Fruit fly (Drosophila melanogaster) whole organism, prepupa: ENCODE results near the gene Cyp9f2.

ENCODE experiments used
- CG10631 ChIP-seq: fragments of 200-800 bp; sonication (Bioruptor generic); optimal IDR thresholded peaks from 2 replicates; lab custom pipeline; 2016; ENCODE audit warnings: missing biosample characterization, missing genetic modification characterization
- CG10669 ChIP-seq: fragments of 200-800 bp; sonication (Bioruptor generic); optimal IDR thresholded peaks from 3 replicates; lab custom pipeline; 2018; ENCODE audit warnings: missing biosample characterization, mild to moderate bottlenecking, missing genetic modification characterization, moderate library complexity
- CG11902 ChIP-seq: fragments of 200-800 bp; sonication (Bioruptor generic); optimal IDR thresholded peaks from 3 replicates; lab custom pipeline; 2016; ENCODE audit warnings: missing biosample characterization, missing genetic modification characterization
- CG1621 ChIP-seq: fragments of 200-800 bp; sonication (Bioruptor generic); optimal IDR thresholded peaks from 3 replicates; lab custom pipeline; 2018; ENCODE audit warnings: missing biosample characterization, mild to moderate bottlenecking, missing genetic modification characterization
- CG16779 ChIP-seq: fragments of 200-800 bp; sonication (Bioruptor generic); optimal IDR thresholded peaks from 3 replicates; lab custom pipeline; 2017; ENCODE audit warnings: missing biosample characterization, mild to moderate bottlenecking, missing genetic modification characterization
- CG3032 ChIP-seq: fragments of 200-800 bp; optimal IDR thresholded peaks from 2 replicates; lab custom pipeline; 2019; ENCODE audit warnings: missing biosample characterization, mild to moderate bottlenecking, missing genetic modification characterization, moderate library complexity
- CG32006 ChIP-seq: fragments of 200-800 bp; sonication (Bioruptor generic); optimal IDR thresholded peaks from 3 replicates; lab custom pipeline; 2017; ENCODE audit warnings: missing biosample characterization, mild to moderate bottlenecking, missing genetic modification characterization
- CG34406 ChIP-seq: fragments of 200-800 bp; sonication (Bioruptor generic); optimal IDR thresholded peaks from 3 replicates; lab custom pipeline; 2016; ENCODE audit warnings: missing biosample characterization, missing genetic modification characterization
- CG6163 ChIP-seq: fragments of 200-800 bp; sonication (Bioruptor generic); IDR thresholded peaks from 3 replicates; pipeline ENCODE4 v1.3.6; 2022; ENCODE audit warnings: missing biosample characterization, missing genetic modification characterization
- CG6808 ChIP-seq: fragments of 200-800 bp; sonication (Bioruptor generic); optimal IDR thresholded peaks from 3 replicates; lab custom pipeline; 2017; ENCODE audit warnings: missing biosample characterization, missing genetic modification characterization, mild to moderate bottlenecking, moderate library complexity, missing genetic modification reagents
- CG8119 ChIP-seq: fragments of 200-800 bp; sonication (Bioruptor generic); IDR thresholded peaks from 3 replicates; pipeline ENCODE4 v1.3.6; 2022; ENCODE audit warnings: missing biosample characterization, missing genetic modification characterization
- CG8319 ChIP-seq: fragments of 200-800 bp; sonication (Bioruptor generic); optimal IDR thresholded peaks from 3 replicates; lab custom pipeline; 2016; ENCODE audit warnings: missing biosample characterization, missing genetic modification characterization
- Eip75B ChIP-seq: fragments of 200-800 bp; sonication (Bioruptor generic); optimal IDR thresholded peaks from 3 replicates; lab custom pipeline; 2016; ENCODE audit warnings: missing biosample characterization, missing genetic modification characterization
- Eip78C ChIP-seq: fragments of 200-800 bp; sonication (Bioruptor generic); peaks from one replicate; lab custom pipeline; 2016; ENCODE audit warnings: missing biosample characterization, missing genetic modification characterization
- Eip93F ChIP-seq: fragments of 200-800 bp; sonication (Bioruptor generic); optimal IDR thresholded peaks from 2 replicates; lab custom pipeline; 2016; ENCODE audit warnings: missing biosample characterization, mild to moderate bottlenecking, missing genetic modification characterization
- Ets21C ChIP-seq: fragments of 200-800 bp; sonication (Bioruptor generic); optimal IDR thresholded peaks from 3 replicates; lab custom pipeline; 2016; ENCODE audit warnings: missing biosample characterization, missing genetic modification characterization
- Hr39 ChIP-seq: fragments of 200-800 bp; sonication (Bioruptor generic); optimal IDR thresholded peaks from 2 replicates; lab custom pipeline; 2016; ENCODE audit warnings: missing biosample characterization, missing genetic modification characterization
- Hr4 ChIP-seq: fragments of 200-800 bp; sonication (Bioruptor generic); optimal IDR thresholded peaks from 3 replicates; lab custom pipeline; 2016; ENCODE audit warnings: missing biosample characterization, missing genetic modification characterization
- Sox15 ChIP-seq: fragments of 200-800 bp; sonication (Bioruptor generic); optimal IDR thresholded peaks from 3 replicates; lab custom pipeline; 2016; ENCODE audit warnings: missing biosample characterization, missing genetic modification characterization
- achi ChIP-seq: fragments of 200-800 bp; sonication (Bioruptor generic); optimal IDR thresholded peaks from 3 replicates; lab custom pipeline; 2016; ENCODE audit warnings: missing biosample characterization, missing genetic modification characterization
- acj6 ChIP-seq: fragments of 200-800 bp; sonication (Bioruptor generic); optimal IDR thresholded peaks from 3 replicates; lab custom pipeline; 2016; ENCODE audit warnings: missing biosample characterization, missing genetic modification characterization
- cyc ChIP-seq: fragments of 200-800 bp; sonication (Bioruptor generic); optimal IDR thresholded peaks from 3 replicates; lab custom pipeline; 2016; ENCODE audit warnings: missing biosample characterization, missing genetic modification characterization
- dsx ChIP-seq: fragments of 200-800 bp; optimal IDR thresholded peaks from 3 replicates; lab custom pipeline; 2019; ENCODE audit warnings: missing biosample characterization, mild to moderate bottlenecking, missing genetic modification characterization, moderate library complexity; ENCODE audit not compliant: poor library complexity, severe bottlenecking
- eg ChIP-seq: fragments of 200-800 bp; sonication (Bioruptor generic); IDR thresholded peaks from 3 replicates; pipeline ENCODE4 v1.3.6; 2022; ENCODE audit warnings: missing biosample characterization, missing genetic modification characterization
- esn ChIP-seq: fragments of 200-800 bp; sonication (Bioruptor generic); optimal IDR thresholded peaks from 2 replicates; lab custom pipeline; 2016; ENCODE audit warnings: missing biosample characterization, mild to moderate bottlenecking, missing genetic modification characterization, moderate library complexity
- fd85E ChIP-seq: fragments of 200-800 bp; sonication (Bioruptor generic); optimal IDR thresholded peaks from 3 replicates; lab custom pipeline; 2016; ENCODE audit warnings: missing biosample characterization, missing genetic modification characterization
- fkh ChIP-seq: fragments of 200-800 bp; sonication (Bioruptor generic); optimal IDR thresholded peaks from 3 replicates; lab custom pipeline; 2017; ENCODE audit warnings: missing biosample characterization, mild to moderate bottlenecking, missing genetic modification characterization, moderate library complexity
- spab ChIP-seq: fragments of 200-800 bp; sonication (Bioruptor generic); optimal IDR thresholded peaks from 2 replicates; lab custom pipeline; 2017; ENCODE audit warnings: missing biosample characterization, mild to moderate bottlenecking, missing genetic modification characterization, missing genetic modification reagents
- ss ChIP-seq, 2 experiments: fragments of 200-800 bp; sonication (Bioruptor generic); optimal IDR thresholded peaks; 2 replicates in 1 of 2; 3 replicates in 1 of 2; lab custom pipeline; 2017 to 2018; ENCODE audit warnings: mild to moderate bottlenecking in 2 of 2, missing biosample characterization in 2 of 2, missing genetic modification characterization in 2 of 2, moderate library complexity in 1 of 2
- svp ChIP-seq: fragments of 200-800 bp; sonication (Bioruptor generic); peaks from one replicate; lab custom pipeline; 2016; ENCODE audit warnings: missing biosample characterization, missing genetic modification characterization

The Cyp9f2 gene

dm6 chr3R:12375258-12375783 is 30.5 kb downstream of the Cyp9f2 start, which contains the start of gene GstD5:
GstD5 (plus strand) TSS chr3R:12375733.
- TF ChIP-seq Eip78C (GFP tag; lab: Kevin White, UChicago) (peak; percentile 6), Eip75B (no peak), CG10631 (GFP tag; lab: Kevin White, UChicago) (no peak), fkh (GFP tag; lab: Kevin White, UChicago) (peak; percentile 23)

dm6 chr3R:12373800-12374199 is 32.0 kb downstream of the Cyp9f2 start, which contains the start of gene GstD4:
GstD4 (plus strand) TSS chr3R:12374100.
- TF ChIP-seq Ets21C (no peak), Sox15 (GFP tag; lab: Kevin White, UChicago) (no peak)
- TF ChIP-seq, all 60 proteins: peak for 0

dm6 chr3R:12372800-12373199 is 33.0 kb downstream of the Cyp9f2 start, which contains the start of gene GstD3:
GstD3 (plus strand) TSS chr3R:12373068.
- no peak for TF ChIP-seq CG32006 (GFP tag; lab: Kevin White, UChicago)
- TF ChIP-seq CG16779 (tag; lab: Kevin White, UChicago): no peak
- TF ChIP-seq Eip78C (GFP tag; lab: Kevin White, UChicago): peak; percentile 4
- no peak for TF ChIP-seq CG8319 (GFP tag; lab: Kevin White, UChicago)
- no peak for TF ChIP-seq CG8119 (GFP tag; lab: Robert Waterston, UW)
- peak; percentile 60 for TF ChIP-seq svp (GFP tag; lab: Kevin White, UChicago)
- TF ChIP-seq Hr39 (GFP tag; lab: Kevin White, UChicago): no peak
- no peak for TF ChIP-seq CG1621 (tag; lab: Kevin White, UChicago)
- no peak for TF ChIP-seq CG10669
- no peak for TF ChIP-seq esn
- TF ChIP-seq acj6 (GFP tag; lab: Kevin White, UChicago): no peak
- no peak for TF ChIP-seq eg (GFP tag; lab: Robert Waterston, UW)
- TF ChIP-seq CG6808 (GFP tag; lab: Kevin White, UChicago): no peak
- TF ChIP-seq CG3032 (tag; lab: Kevin White, UChicago): no peak
- no peak for TF ChIP-seq Ets21C

- TF ChIP-seq achi (GFP tag; lab: Kevin White, UChicago): no peak
- peak; percentile 7 for TF ChIP-seq Eip78C (GFP tag; lab: Kevin White, UChicago)
- no peak for TF ChIP-seq eg (GFP tag; lab: Robert Waterston, UW)
- TF ChIP-seq fd85E (GFP tag; lab: Kevin White, UChicago): no peak
- TF ChIP-seq CG3032 (tag; lab: Kevin White, UChicago): no peak
- no peak for TF ChIP-seq CG16779 (tag; lab: Kevin White, UChicago)
- TF ChIP-seq CG32006 (GFP tag; lab: Kevin White, UChicago): no peak
- TF ChIP-seq Hr4 (GFP tag; lab: Kevin White, UChicago): no peak
These were observed 34.2 kb downstream of the Cyp9f2 start, which contains the start of gene GstD2 for dm6 chr3R:12371671-12372070. GstD2 (plus strand) TSS chr3R:12371971.

dm6 chr3R:12370643-12370995 is 35.2 kb downstream of the Cyp9f2 start:
- TF ChIP-seq dsx (GFP tag; lab: Kevin White, UChicago) (peak; percentile 22), CG3032 (tag; lab: Kevin White, UChicago) (no peak), ss (GFP tag; optimal IDR thresholded peaks at IDR 0.05; lab: Kevin White, UChicago) (peak; percentile 11 to 27), CG11902 (GFP tag; lab: Kevin White, UChicago) (no peak), CG6163 (GFP tag; lab: Robert Waterston, UW) (0 out of 3 replicates have a peak, but pooled peaks have one; percentile 44), CG6808 (GFP tag; lab: Kevin White, UChicago) (no peak), CG8119 (GFP tag; lab: Robert Waterston, UW) (0 out of 3 replicates have a peak, but pooled peaks have one; percentile 34), Ets21C (no peak), CG32006 (GFP tag; lab: Kevin White, UChicago) (no peak), spab (GFP tag; lab: Kevin White, UChicago) (no peak), Eip78C (GFP tag; lab: Kevin White, UChicago) (peak; percentile 67), cyc (GFP tag; lab: Kevin White, UChicago) (no peak), CG34406 (GFP tag; lab: Kevin White, UChicago) (no peak), svp (GFP tag; lab: Kevin White, UChicago) (peak; percentile 58), Eip93F (GFP tag; lab: Kevin White, UChicago) (no peak)
- TF ChIP-seq, all 60 proteins: peak for 6
